Worm (Caenorhabditis elegans) whole organism, L3 larva: ENCODE measurements around the gene str-38.

Experiments
- egl-27 ChIP-seq: sonication (generic microtip); optimal IDR thresholded peaks from 4 replicates; lab custom pipeline; 2017; ENCODE audit warnings: missing biosample characterization, missing genetic modification reagents, missing genetic modification characterization
- jun-1 ChIP-seq: fragments of 150-350 bp; optimal IDR thresholded peaks from 2 replicates; lab custom pipeline; 2014; ENCODE audit warnings: missing biosample characterization, missing genetic modification reagents, missing genetic modification characterization
- nhr-237 ChIP-seq: fragments of 150-350 bp; optimal IDR thresholded peaks from 2 replicates; lab custom pipeline; 2014; ENCODE audit warnings: missing biosample characterization, missing genetic modification characterization
- nhr-28 ChIP-seq: fragments of 150-350 bp; optimal IDR thresholded peaks from 2 replicates; lab custom pipeline; 2014; ENCODE audit warnings: missing biosample characterization, missing genetic modification characterization
- nhr-77 ChIP-seq: fragments of 150-350 bp; optimal IDR thresholded peaks from 2 replicates; lab custom pipeline; 2014; ENCODE audit warnings: missing biosample characterization, missing genetic modification characterization
- pha-4 ChIP-seq: fragments of 150-350 bp; optimal IDR thresholded peaks from 2 replicates; lab custom pipeline; 2014; ENCODE audit warnings: missing biosample characterization, missing genetic modification reagents, missing genetic modification characterization
- pqm-1 ChIP-seq: fragments of 150-350 bp; optimal IDR thresholded peaks from 2 replicates; lab custom pipeline; 2017; ENCODE audit warnings: missing biosample characterization, missing genetic modification characterization, inconsistent platforms
- skn-1 ChIP-seq: fragments of 150-350 bp; optimal IDR thresholded peaks from 2 replicates; lab custom pipeline; 2014; ENCODE audit warnings: missing biosample characterization, missing genetic modification characterization
- zag-1 ChIP-seq: fragments of 150-350 bp; optimal IDR thresholded peaks from 2 replicates; lab custom pipeline; 2014; ENCODE audit warnings: missing biosample characterization, missing genetic modification characterization

- TF ChIP-seq pha-4 (tag; lab: Kevin White, UChicago) (no peak), nhr-77 (no peak), nhr-28 (tag; lab: Kevin White, UChicago) (no peak), egl-27 (no peak), nhr-237 (tag; lab: Kevin White, UChicago) (no peak), skn-1 (tag; lab: Kevin White, UChicago) (no peak), jun-1 (no peak), zag-1 (no peak), pqm-1 (no peak)
Measured at ce11 chrV:15750130-15750529, 18.0 kb upstream of the str-38 start, which contains the start of gene str-6.
